Worm (Caenorhabditis elegans) whole organism, young adult: Measurements from ENCODE around the gene C08E3.15.

Source experiments
- B0019.2 ChIP-seq: fragments of 200-800 bp; sonication (Bioruptor generic); conservative IDR thresholded peaks from 2 replicates; pipeline ENCODE4 v1.3.6; 2022; ENCODE audit warnings: missing genetic modification reagents, missing genetic modification characterization, missing compliant biosample characterization
- dpl-1 ChIP-seq: fragments of 150-350 bp; optimal IDR thresholded peaks from 2 replicates; lab custom pipeline; 2014; ENCODE audit warnings: missing biosample characterization, missing genetic modification reagents, missing genetic modification characterization
- snpc-3.4 ChIP-seq: sonication (generic microtip); optimal IDR thresholded peaks from 2 replicates; lab custom pipeline; 2017; ENCODE audit warnings: missing genetic modification characterization, mild to moderate bottlenecking, missing compliant biosample characterization, antibody characterized with exemption, moderate library complexity, missing genotype, missing genetic modification reagents
- snpc-4 ChIP-seq, 5 experiments: fragments of 150-350 bp in 1 of 5; sonication (generic microtip) in 4 of 5; optimal IDR thresholded peaks; 2 replicates each; lab custom pipeline; 2014 to 2018; ENCODE audit warnings: missing genetic modification characterization in 5 of 5, missing biosample characterization in 3 of 5, antibody characterized with exemption in 2 of 5, mild to moderate bottlenecking in 2 of 5, missing compliant biosample characterization in 2 of 5, missing genotype in 2 of 5, moderate library complexity in 2 of 5, missing genetic modification reagents in 1 of 5
- tbx-9 ChIP-seq: sonication (generic microtip); optimal IDR thresholded peaks from 2 replicates; lab custom pipeline; 2016; ENCODE audit warnings: borderline replicate concordance, missing genetic modification characterization, inconsistent platforms, missing compliant biosample characterization
- tlf-1 ChIP-seq: fragments of 200-800 bp; sonication (Bioruptor generic); optimal IDR thresholded peaks from 2 replicates; lab custom pipeline; 2018; ENCODE audit warnings: mild to moderate bottlenecking, missing genetic modification characterization, missing compliant biosample characterization
- unc-62 ChIP-seq: fragments of 150-350 bp; optimal IDR thresholded peaks from 2 replicates; lab custom pipeline; 2014; ENCODE audit warnings: missing biosample characterization, missing genetic modification reagents, missing genetic modification characterization
- ztf-3 ChIP-seq: fragments of 200-800 bp; sonication (Bioruptor generic); optimal IDR thresholded peaks from 2 replicates; lab custom pipeline; 2018; ENCODE audit warnings: mild to moderate bottlenecking, missing genetic modification characterization, missing compliant biosample characterization

DNA sequence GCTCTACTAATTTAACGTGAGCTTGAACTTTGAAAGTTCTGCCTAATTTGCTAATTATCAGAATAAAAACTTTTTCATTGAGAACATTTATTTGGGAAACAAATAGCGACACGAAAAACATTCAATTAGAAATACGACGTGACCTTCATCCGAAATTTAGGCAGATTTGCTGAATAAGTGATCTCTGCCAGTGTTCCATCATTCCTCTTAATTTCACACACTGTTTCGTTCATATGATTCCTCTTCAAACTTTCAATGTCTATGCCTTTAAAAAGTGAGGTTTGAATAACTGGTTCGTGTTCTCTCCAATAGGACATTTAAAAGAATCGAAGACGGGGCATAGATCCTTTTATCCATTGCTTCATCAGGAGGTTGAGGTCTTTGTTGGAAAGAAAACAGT is 22.8 kb upstream of the C08E3.15 start, which contains the start of gene fbxb-20:
- TF ChIP-seq dpl-1 (GFP tag; lab: Kevin White, UChicago), result no peak
- no peak for TF ChIP-seq snpc-3.4 (tag; lab: Kevin White, UChicago)
- no peak for TF ChIP-seq ztf-3 (GFP tag; lab: Kevin White, UChicago)
- TF ChIP-seq B0019.2, result no peak
- no peak for TF ChIP-seq tlf-1 (GFP tag; lab: Kevin White, UChicago)
- no peak for TF ChIP-seq unc-62
- TF ChIP-seq snpc-4 (GFP tag; optimal IDR thresholded peaks at IDR 0.05; lab: Kevin White, UChicago), result no peak
- no peak for TF ChIP-seq snpc-4 (tag; optimal IDR thresholded peaks at IDR 0.05; lab: Kevin White, UChicago)
- TF ChIP-seq tbx-9 (tag; lab: Kevin White, UChicago), result no peak
